Worm (Caenorhabditis elegans) whole organism, early embryonic: Measurements from ENCODE around the gene C18D4.3.

Experiments used
- ama-1 ChIP-seq: fragments of 150-350 bp; optimal IDR thresholded peaks from 2 replicates; lab custom pipeline; 2014
- ceh-36 ChIP-seq: sonication (generic microtip); optimal IDR thresholded peaks from 2 replicates; lab custom pipeline; 2016; ENCODE audit warnings: missing genetic modification characterization, inconsistent platforms, missing compliant biosample characterization
- hmg-4 ChIP-seq: fragments of 200-800 bp; sonication (Bioruptor generic); optimal IDR thresholded peaks from 2 replicates; lab custom pipeline; 2018; ENCODE audit warnings: mild to moderate bottlenecking, missing genetic modification characterization, missing compliant biosample characterization
- hnd-1 ChIP-seq: sonication (generic microtip); optimal IDR thresholded peaks from 2 replicates; lab custom pipeline; 2016; ENCODE audit warnings: missing genetic modification characterization, missing compliant biosample characterization

- TF ChIP-seq ama-1 (no peak), hnd-1 (tag; lab: Kevin White, UChicago) (no peak), hmg-4 (no peak), ceh-36 (tag; lab: Kevin White, UChicago) (no peak)
Measured at ce11 chrV:17540295-17540694, 7.7 kb upstream of the C18D4.3 start, which contains the start of gene srz-25.
